Fruit fly (Drosophila melanogaster) whole organism, pupa: ENCODE data around the gene CG43731.

ENCODE experiments used
- CG10348 ChIP-seq: fragments of 200-800 bp; sonication (Bioruptor generic); IDR thresholded peaks from 2 replicates; pipeline ENCODE4 v1.3.6; 2022; ENCODE audit warnings: missing biosample characterization, missing genetic modification characterization
- CG12605 ChIP-seq: fragments of 200-800 bp; sonication (Bioruptor generic); IDR thresholded peaks from 2 replicates; pipeline ENCODE4 v1.3.6; 2022; ENCODE audit warnings: missing biosample characterization, missing genetic modification characterization
- CG14655 ChIP-seq: fragments of 200-800 bp; sonication (Bioruptor generic); optimal IDR thresholded peaks from 3 replicates; lab custom pipeline; 2017; ENCODE audit warnings: mild to moderate bottlenecking, missing biosample characterization, missing genetic modification reagents, missing genetic modification characterization
- CG15710 ChIP-seq: fragments of 200-800 bp; sonication (Bioruptor generic); optimal IDR thresholded peaks from 2 replicates; lab custom pipeline; 2018; ENCODE audit warnings: missing biosample characterization, mild to moderate bottlenecking, missing genetic modification characterization, moderate library complexity
- CG34367 ChIP-seq: fragments of 200-800 bp; sonication (Bioruptor generic); optimal IDR thresholded peaks from 2 replicates; lab custom pipeline; 2018; ENCODE audit warnings: missing biosample characterization, mild to moderate bottlenecking, missing genetic modification characterization
- CG8159 ChIP-seq: fragments of 200-800 bp; sonication (Bioruptor generic); optimal IDR thresholded peaks from 3 replicates; lab custom pipeline; 2018; ENCODE audit warnings: missing biosample characterization, mild to moderate bottlenecking, missing genetic modification characterization, moderate library complexity
- CG8301 ChIP-seq: fragments of 200-800 bp; sonication (Bioruptor generic); optimal IDR thresholded peaks from 2 replicates; lab custom pipeline; 2018; ENCODE audit warnings: missing biosample characterization, mild to moderate bottlenecking, missing genetic modification characterization
- CG9948 ChIP-seq: fragments of 200-800 bp; sonication (Bioruptor generic); optimal IDR thresholded peaks from 2 replicates; lab custom pipeline; 2018; ENCODE audit warnings: missing biosample characterization, mild to moderate bottlenecking, missing genetic modification characterization, moderate library complexity
- D1 ChIP-seq: fragments of 200-800 bp; sonication (Bioruptor generic); optimal IDR thresholded peaks from 2 replicates; lab custom pipeline; 2018; ENCODE audit warnings: missing biosample characterization, mild to moderate bottlenecking, missing genetic modification characterization, moderate library complexity
- Pif1A ChIP-seq: fragments of 200-800 bp; sonication (Bioruptor generic); optimal IDR thresholded peaks from 3 replicates; lab custom pipeline; 2016; ENCODE audit warnings: missing biosample characterization, missing genetic modification characterization
- Snoo ChIP-seq: fragments of 200-800 bp; sonication (Bioruptor generic); optimal IDR thresholded peaks from 3 replicates; lab custom pipeline; 2017; ENCODE audit warnings: missing biosample characterization, mild to moderate bottlenecking, missing genetic modification characterization, inconsistent platforms
- fd96Ca ChIP-seq: fragments of 200-800 bp; sonication (Bioruptor generic); IDR thresholded peaks from 3 replicates; pipeline ENCODE4 v1.3.6; 2022; ENCODE audit warnings: missing biosample characterization, missing genetic modification characterization
- gl ChIP-seq: fragments of 200-800 bp; sonication (Bioruptor generic); optimal IDR thresholded peaks from 2 replicates; lab custom pipeline; 2018; ENCODE audit warnings: missing biosample characterization, mild to moderate bottlenecking, missing genetic modification characterization

dm6 chr2L:19078928-19079327 is 22.9 kb upstream of the CG43731 start, which contains the start of gene CG10700:
- no peak for TF ChIP-seq CG8301 (tag; lab: Kevin White, UChicago)
- no peak for TF ChIP-seq Pif1A (GFP tag; lab: Kevin White, UChicago)
- TF ChIP-seq CG10348, result no peak
- no peak for TF ChIP-seq CG34367 (tag; lab: Kevin White, UChicago)
- TF ChIP-seq CG14655, result no peak
- TF ChIP-seq CG15710 (tag; lab: Kevin White, UChicago), result no peak
- no peak for TF ChIP-seq CG12605 (GFP tag; lab: Robert Waterston, UW)
- no peak for TF ChIP-seq Snoo (tag; lab: Kevin White, UChicago)
- no peak for TF ChIP-seq D1 (tag; lab: Kevin White, UChicago)
- no peak for TF ChIP-seq gl (tag; lab: Kevin White, UChicago)
- TF ChIP-seq fd96Ca, result no peak
- no peak for TF ChIP-seq CG9948 (tag; lab: Kevin White, UChicago)
- no peak for TF ChIP-seq CG8159 (tag; lab: Kevin White, UChicago)
